Fruit fly (Drosophila melanogaster): Measurements from ENCODE around the gene CG14926.

Gene CG14926

dm6 chr2L:11384747-11385146 lies 41.6 kb upstream of the CG14926 start:
- TF ChIP-seq br (GFP tag; optimal IDR thresholded peaks at IDR 0.05) = no peak
- TF ChIP-seq Dif (GFP tag; optimal IDR thresholded peaks at IDR 0.05; ENCODE audit: partially characterized antibody) = no peak
- peak in 1 of 2 experiments; percentile 29 for TF ChIP-seq foxo (GFP tag; optimal IDR thresholded peaks at IDR 0.05)
- TF ChIP-seq rgr (GFP tag; optimal IDR thresholded peaks at IDR 0.05) = peak; percentile 32
- TF ChIP-seq Jra (GFP tag; optimal IDR thresholded peaks at IDR 0.05) = no peak
- no peak for TF ChIP-seq Sp1 (GFP tag; optimal IDR thresholded peaks at IDR 0.05)
- peak; percentile 28 for TF ChIP-seq h (GFP tag; optimal IDR thresholded peaks at IDR 0.05)
- no peak for TF ChIP-seq N (GFP tag; optimal IDR thresholded peaks at IDR 0.05)
- no peak for TF ChIP-seq CG32264 (GFP tag; optimal IDR thresholded peaks at IDR 0.05)
- TF ChIP-seq dl (GFP tag; optimal IDR thresholded peaks at IDR 0.05; ENCODE audit: insufficient read depth in 1 of 2, partially characterized antibody in 2 of 2) = no peak
- TF ChIP-seq brk (GFP tag; optimal IDR thresholded peaks at IDR 0.05) = no peak
- TF ChIP-seq OdsH (GFP tag; optimal IDR thresholded peaks at IDR 0.05) = peak; percentile 5
- no peak for TF ChIP-seq Mio (GFP tag; optimal IDR thresholded peaks at IDR 0.05)
- no peak for TF ChIP-seq lola (GFP tag; optimal IDR thresholded peaks at IDR 0.05)
- TF ChIP-seq CrebA (GFP tag; optimal IDR thresholded peaks at IDR 0.05; ENCODE audit: borderline replicate concordance) = no peak
- TF ChIP-seq Myc (optimal IDR thresholded peaks at IDR 0.05) = no peak
- no peak for TF ChIP-seq jim (GFP tag; optimal IDR thresholded peaks at IDR 0.05)
- TF ChIP-seq fru (GFP tag; optimal IDR thresholded peaks at IDR 0.05) = peak; percentile 1
- no peak for TF ChIP-seq Hnf4 (GFP tag; optimal IDR thresholded peaks at IDR 0.05)
- TF ChIP-seq Hr83 (GFP tag; optimal IDR thresholded peaks at IDR 0.05; ENCODE audit: poor library complexity, severe bottlenecking) = no peak
- no peak for TF ChIP-seq Abd-B (GFP tag; optimal IDR thresholded peaks at IDR 0.05)
- TF ChIP-seq GATAd (GFP tag; optimal IDR thresholded peaks at IDR 0.05) = no peak
- no peak for TF ChIP-seq Dfd (GFP tag; optimal IDR thresholded peaks at IDR 0.05)
- TF ChIP-seq dsf (GFP tag; optimal IDR thresholded peaks at IDR 0.05; ENCODE audit: borderline replicate concordance) = no peak
- TF ChIP-seq CG9705 (GFP tag; optimal IDR thresholded peaks at IDR 0.05) = no peak
- TF ChIP-seq psq (GFP tag; optimal IDR thresholded peaks at IDR 0.05) = no peak
- TF ChIP-seq ey (GFP tag; optimal IDR thresholded peaks at IDR 0.05) = no peak
- no peak for TF ChIP-seq Hr78 (GFP tag; optimal IDR thresholded peaks at IDR 0.05)
- TF ChIP-seq usp (GFP tag; optimal IDR thresholded peaks at IDR 0.05) = no peak
- TF ChIP-seq woc (GFP tag; optimal IDR thresholded peaks at IDR 0.05) = no peak
- no peak for TF ChIP-seq Rel (GFP tag; optimal IDR thresholded peaks at IDR 0.05)
- no peak for TF ChIP-seq Rel (tag; optimal IDR thresholded peaks at IDR 0.05)
- TF ChIP-seq pan (optimal IDR thresholded peaks at IDR 0.05) = no peak
- TF ChIP-seq sv (GFP tag; optimal IDR thresholded peaks at IDR 0.05) = no peak
- TF ChIP-seq HLH106 (tag; optimal IDR thresholded peaks at IDR 0.05) = peak; percentile 9
- TF ChIP-seq sage (GFP tag; optimal IDR thresholded peaks at IDR 0.05) = no peak
- no peak for TF ChIP-seq Vsx2 (GFP tag; optimal IDR thresholded peaks at IDR 0.05; ENCODE audit: partially characterized antibody)
- no peak for TF ChIP-seq tai (GFP tag; optimal IDR thresholded peaks at IDR 0.05)
- TF ChIP-seq dmrt93B (GFP tag; optimal IDR thresholded peaks at IDR 0.05) = no peak

dm6 chr2L:11359193-11359592 lies 16.1 kb upstream of the CG14926 start:
- TF ChIP-seq dmrt93B (GFP tag; optimal IDR thresholded peaks at IDR 0.05) = no peak
- TF ChIP-seq N (GFP tag; optimal IDR thresholded peaks at IDR 0.05) = no peak
- TF ChIP-seq pan (optimal IDR thresholded peaks at IDR 0.05) = no peak
- no peak for TF ChIP-seq GATAd (GFP tag; optimal IDR thresholded peaks at IDR 0.05)
- no peak for TF ChIP-seq Sp1 (GFP tag; optimal IDR thresholded peaks at IDR 0.05)
- TF ChIP-seq CrebA (GFP tag; optimal IDR thresholded peaks at IDR 0.05; ENCODE audit: borderline replicate concordance) = no peak
- no peak for TF ChIP-seq usp (GFP tag; optimal IDR thresholded peaks at IDR 0.05)
- TF ChIP-seq rgr (GFP tag; optimal IDR thresholded peaks at IDR 0.05) = no peak
- TF ChIP-seq sage (GFP tag; optimal IDR thresholded peaks at IDR 0.05) = no peak
- no peak for TF ChIP-seq fru (GFP tag; optimal IDR thresholded peaks at IDR 0.05)
- no peak for TF ChIP-seq CG9705 (GFP tag; optimal IDR thresholded peaks at IDR 0.05)
- TF ChIP-seq br (GFP tag; optimal IDR thresholded peaks at IDR 0.05) = no peak
- TF ChIP-seq Hnf4 (GFP tag; optimal IDR thresholded peaks at IDR 0.05) = no peak
- no peak for TF ChIP-seq Vsx2 (GFP tag; optimal IDR thresholded peaks at IDR 0.05; ENCODE audit: partially characterized antibody)
- no peak for TF ChIP-seq dsf (GFP tag; optimal IDR thresholded peaks at IDR 0.05; ENCODE audit: borderline replicate concordance)
- TF ChIP-seq Jra (GFP tag; optimal IDR thresholded peaks at IDR 0.05) = no peak
- no peak for TF ChIP-seq h (GFP tag; optimal IDR thresholded peaks at IDR 0.05)
- no peak for TF ChIP-seq Myc (optimal IDR thresholded peaks at IDR 0.05)
- TF ChIP-seq HLH106 (tag; optimal IDR thresholded peaks at IDR 0.05) = no peak
- no peak for TF ChIP-seq Rel (GFP tag; optimal IDR thresholded peaks at IDR 0.05)
- TF ChIP-seq Rel (tag; optimal IDR thresholded peaks at IDR 0.05) = no peak
